Fruit fly (Drosophila melanogaster) whole organism, embryonic: ENCODE data around the gene CG12171.

Source experiments
- Atf3 ChIP-seq: fragments of 200-800 bp; sonication (Bioruptor generic); optimal IDR thresholded peaks from 3 replicates; lab custom pipeline; 2016; ENCODE audit warnings: missing biosample characterization, missing genetic modification characterization
- CG10267 ChIP-seq: fragments of 200-800 bp; sonication (Bioruptor generic); optimal IDR thresholded peaks from 2 replicates; lab custom pipeline; 2018; ENCODE audit warnings: missing biosample characterization, mild to moderate bottlenecking, missing genetic modification characterization, moderate library complexity
- CG10274 ChIP-seq: fragments of 200-800 bp; sonication (Bioruptor generic); optimal IDR thresholded peaks from 3 replicates; lab custom pipeline; 2017; ENCODE audit warnings: missing biosample characterization, mild to moderate bottlenecking, missing genetic modification characterization
- CG11247 ChIP-seq: fragments of 200-800 bp; sonication (Bioruptor generic); IDR thresholded peaks from 2 replicates; pipeline ENCODE4 v1.3.6; 2022; ENCODE audit warnings: missing biosample characterization, missing genetic modification characterization
- CG12744 ChIP-seq: fragments of 200-800 bp; sonication (Bioruptor generic); optimal IDR thresholded peaks from 2 replicates; lab custom pipeline; 2016; ENCODE audit warnings: missing biosample characterization, missing genetic modification characterization
- CG13624 ChIP-seq: fragments of 200-800 bp; sonication (Bioruptor generic); optimal IDR thresholded peaks from 2 replicates; lab custom pipeline; 2016; ENCODE audit warnings: missing biosample characterization, missing genetic modification characterization
- CG14667 ChIP-seq: fragments of 200-800 bp; sonication (Bioruptor generic); IDR thresholded peaks from 2 replicates; pipeline ENCODE4 v1.3.6; 2022; ENCODE audit warnings: missing biosample characterization, missing genetic modification characterization
- CG17361 ChIP-seq: fragments of 200-800 bp; sonication (Bioruptor generic); IDR thresholded peaks from 3 replicates; pipeline ENCODE4 v1.3.6; 2022; ENCODE audit warnings: missing biosample characterization, missing genetic modification characterization
- CG2678 ChIP-seq: fragments of 200-800 bp; sonication (Bioruptor generic); optimal IDR thresholded peaks from 3 replicates; lab custom pipeline; 2019; ENCODE audit warnings: missing biosample characterization, mild to moderate bottlenecking, missing genetic modification characterization, moderate library complexity
- CG2875 ChIP-seq: fragments of 200-800 bp; sonication (Bioruptor generic); optimal IDR thresholded peaks from 2 replicates; lab custom pipeline; 2017; ENCODE audit warnings: missing biosample characterization, mild to moderate bottlenecking, missing genetic modification characterization, missing genetic modification reagents
- CG2889 ChIP-seq: fragments of 200-800 bp; sonication (Bioruptor generic); IDR thresholded peaks from 3 replicates; pipeline ENCODE4 v1.3.6; 2022; ENCODE audit warnings: missing biosample characterization, missing genetic modification characterization
- CG33213 ChIP-seq: fragments of 200-800 bp; sonication (Bioruptor generic); optimal IDR thresholded peaks from 3 replicates; lab custom pipeline; 2016; ENCODE audit warnings: missing biosample characterization, missing genetic modification characterization
- CG34376 ChIP-seq: fragments of 200-800 bp; sonication (Bioruptor generic); optimal IDR thresholded peaks from 2 replicates; lab custom pipeline; 2018; ENCODE audit warnings: missing biosample characterization, mild to moderate bottlenecking, missing genetic modification characterization
- CG34422 ChIP-seq: fragments of 200-800 bp; sonication (Bioruptor generic); IDR thresholded peaks from 3 replicates; pipeline ENCODE4 v1.3.6; 2022; ENCODE audit warnings: missing biosample characterization, missing genetic modification characterization
- CG4730 ChIP-seq: fragments of 200-800 bp; sonication (Bioruptor generic); IDR thresholded peaks from 2 replicates; pipeline ENCODE4 v1.3.6; 2022; ENCODE audit warnings: missing biosample characterization, missing genetic modification characterization
- CG6175 ChIP-seq: fragments of 200-800 bp; sonication (Bioruptor generic); IDR thresholded peaks from 3 replicates; pipeline ENCODE4 v1.3.6; 2022; ENCODE audit warnings: missing biosample characterization, missing genetic modification characterization
- CG7928 ChIP-seq: fragments of 200-800 bp; sonication (Bioruptor generic); optimal IDR thresholded peaks from 2 replicates; lab custom pipeline; 2017; ENCODE audit warnings: missing biosample characterization, mild to moderate bottlenecking, missing genetic modification characterization
- CG7963 ChIP-seq: fragments of 200-800 bp; sonication (Bioruptor generic); IDR thresholded peaks from 3 replicates; pipeline ENCODE4 v1.3.6; 2022; ENCODE audit warnings: missing biosample characterization, missing genetic modification characterization; ENCODE audit not compliant: partially characterized antibody
- CG9609 ChIP-seq: fragments of 200-800 bp; sonication (Bioruptor generic); optimal IDR thresholded peaks from 3 replicates; lab custom pipeline; 2016; ENCODE audit warnings: missing biosample characterization, missing genetic modification characterization
- CG9727 ChIP-seq: fragments of 200-800 bp; sonication (Bioruptor generic); optimal IDR thresholded peaks from 3 replicates; lab custom pipeline; 2017; ENCODE audit warnings: missing biosample characterization, mild to moderate bottlenecking, missing genetic modification characterization
- D19A ChIP-seq: fragments of 200-800 bp; optimal IDR thresholded peaks from 3 replicates; lab custom pipeline; 2019; ENCODE audit warnings: missing biosample characterization, mild to moderate bottlenecking, missing genetic modification characterization, moderate library complexity
- Dip3 ChIP-seq: fragments of 200-800 bp; sonication (Bioruptor generic); optimal IDR thresholded peaks from 3 replicates; lab custom pipeline; 2016; ENCODE audit warnings: missing biosample characterization, missing genetic modification characterization
- Eip74EF ChIP-seq, 2 experiments: fragments of 200-800 bp in 1 of 2; fragments of >200 bp in 1 of 2; sonication (Bioruptor generic) in 1 of 2; optimal IDR thresholded peaks; 2 replicates each; lab custom pipeline; 2017 to 2019; ENCODE audit warnings: missing biosample characterization in 2 of 2, missing genetic modification characterization in 2 of 2, mild to moderate bottlenecking in 1 of 2, moderate library complexity in 1 of 2
- HHEX ChIP-seq: fragments of 200-800 bp; sonication (Bioruptor generic); optimal IDR thresholded peaks from 3 replicates; lab custom pipeline; 2017; ENCODE audit warnings: missing biosample characterization, mild to moderate bottlenecking, missing genetic modification characterization, missing genetic modification reagents
- Med ChIP-seq: fragments of 200-800 bp; sonication (Bioruptor generic); peaks from one replicate; lab custom pipeline; 2016; ENCODE audit warnings: missing biosample characterization, missing genetic modification characterization, mild to moderate bottlenecking, inconsistent platforms, moderate library complexity
- Pdp1 ChIP-seq, 2 experiments: fragments of 200-800 bp; sonication (Bioruptor generic); optimal IDR thresholded peaks; 3 replicates each; lab custom pipeline; 2016; ENCODE audit warnings: missing biosample characterization in 2 of 2, missing genetic modification characterization in 2 of 2, mild to moderate bottlenecking in 1 of 2, moderate library complexity in 1 of 2
- Trl ChIP-seq, 3 experiments: fragments of >200 bp in 2 of 3; fragments of 200-800 bp in 1 of 3; sonication (Bioruptor generic) in 1 of 3; optimal IDR thresholded peaks; 2 replicates in 1 of 3; 3 replicates in 2 of 3; lab custom pipeline; 2016 to 2017; ENCODE audit warnings: missing biosample characterization in 1 of 3, missing genetic modification characterization in 1 of 3
- Vsx1 ChIP-seq: fragments of 200-800 bp; sonication (Bioruptor generic); optimal IDR thresholded peaks from 2 replicates; lab custom pipeline; 2017; ENCODE audit warnings: missing biosample characterization, mild to moderate bottlenecking, missing genetic modification characterization, missing genetic modification reagents
- ab ChIP-seq: fragments of 200-800 bp; sonication (Bioruptor generic); optimal IDR thresholded peaks from 2 replicates; lab custom pipeline; 2016; ENCODE audit warnings: missing biosample characterization, missing genetic modification characterization
- cg ChIP-seq: fragments of 200-800 bp; sonication (Bioruptor generic); optimal IDR thresholded peaks from 3 replicates; lab custom pipeline; 2019; ENCODE audit warnings: missing biosample characterization, mild to moderate bottlenecking, missing genetic modification characterization, moderate library complexity
- exex ChIP-seq: fragments of 200-800 bp; sonication (Bioruptor generic); optimal IDR thresholded peaks from 4 replicates; lab custom pipeline; 2018; ENCODE audit warnings: missing biosample characterization, mild to moderate bottlenecking, missing genetic modification characterization, moderate library complexity
- fd64A ChIP-seq: fragments of 200-800 bp; sonication (Bioruptor generic); optimal IDR thresholded peaks from 3 replicates; lab custom pipeline; 2018; ENCODE audit warnings: missing biosample characterization, mild to moderate bottlenecking, missing genetic modification characterization
- knrl ChIP-seq: fragments of 200-800 bp; sonication (Bioruptor generic); IDR thresholded peaks from 3 replicates; pipeline ENCODE4 v1.3.6; 2022; ENCODE audit warnings: missing biosample characterization, missing genetic modification characterization; ENCODE audit not compliant: partially characterized antibody
- lab ChIP-seq: fragments of 200-800 bp; sonication (Bioruptor generic); optimal IDR thresholded peaks from 3 replicates; lab custom pipeline; 2017; ENCODE audit warnings: missing biosample characterization, missing genetic modification characterization, mild to moderate bottlenecking, moderate library complexity, missing genetic modification reagents
- lmd ChIP-seq: fragments of 200-800 bp; sonication (Bioruptor generic); IDR thresholded peaks from 2 replicates; pipeline ENCODE4 v1.3.6; 2022; ENCODE audit warnings: missing biosample characterization, missing genetic modification characterization
- mld ChIP-seq: fragments of 200-800 bp; sonication (Bioruptor generic); IDR thresholded peaks from 3 replicates; pipeline ENCODE4 v1.3.6; 2022; ENCODE audit warnings: missing biosample characterization, missing genetic modification characterization; ENCODE audit not compliant: partially characterized antibody
- pho ChIP-seq: fragments of 200-800 bp; sonication (Bioruptor generic); optimal IDR thresholded peaks from 2 replicates; lab custom pipeline; 2016; ENCODE audit warnings: missing biosample characterization, missing genetic modification characterization
- prd ChIP-seq, 3 experiments: fragments of >200 bp in 2 of 3; fragments of 200-800 bp in 1 of 3; sonication (Bioruptor generic) in 1 of 3; optimal IDR thresholded peaks in 2 of 3; IDR thresholded peaks in 1 of 3; 2 replicates in 2 of 3; 3 replicates in 1 of 3; pipeline versions ENCODE4 v1.3.6 to Lab custom; 2017 to 2022; ENCODE audit warnings: missing biosample characterization in 1 of 3, missing genetic modification characterization in 1 of 3
- sc ChIP-seq, 3 experiments: fragments of >200 bp in 2 of 3; fragments of 200-800 bp in 1 of 3; sonication (Bioruptor generic) in 1 of 3; optimal IDR thresholded peaks; 2 replicates in 2 of 3; 3 replicates in 1 of 3; lab custom pipeline; 2017; ENCODE audit warnings: mild to moderate bottlenecking in 1 of 3, missing biosample characterization in 1 of 3, missing genetic modification characterization in 1 of 3, missing genetic modification reagents in 1 of 3
- sens-2 ChIP-seq: fragments of 200-800 bp; sonication (Bioruptor generic); IDR thresholded peaks from 2 replicates; pipeline ENCODE4 v1.3.6; 2022; ENCODE audit warnings: missing biosample characterization, missing genetic modification characterization
- sob ChIP-seq: fragments of 200-800 bp; sonication (Bioruptor generic); IDR thresholded peaks from 2 replicates; pipeline ENCODE4 v1.3.6; 2022; ENCODE audit warnings: missing biosample characterization, missing genetic modification characterization
- stc ChIP-seq: fragments of 200-800 bp; sonication (Bioruptor generic); IDR thresholded peaks from 2 replicates; pipeline ENCODE4 v1.3.6; 2022; ENCODE audit warnings: missing biosample characterization, missing genetic modification characterization
- tin ChIP-seq: fragments of 200-800 bp; sonication (Bioruptor generic); optimal IDR thresholded peaks from 3 replicates; lab custom pipeline; 2016; ENCODE audit warnings: missing biosample characterization, missing genetic modification characterization
- tio ChIP-seq: fragments of 200-800 bp; sonication (Bioruptor generic); optimal IDR thresholded peaks from 2 replicates; lab custom pipeline; 2017; ENCODE audit warnings: missing biosample characterization, missing genetic modification characterization, inconsistent platforms
- yki ChIP-seq: fragments of >200 bp; optimal IDR thresholded peaks from 3 replicates; lab custom pipeline; 2018

CG12171 gene

dm6 chr3R:5654692-5655181, 21.3 kb downstream of the CG12171 start, which contains the start of the genes elm and MED27 (continued):
- TF ChIP-seq CG13624 (GFP tag; lab: Kevin White, UChicago) (peak; percentile 94), tio (no peak), CG6175 (peak; percentile 77; the same call in 2 of the 3 replicates), CG7963 (GFP tag; lab: Robert Waterston, UW) (peak; percentile 58; the same call in 1 of the 3 replicates), D19A (tag; lab: Kevin White, UChicago) (peak; percentile 81), CG9609 (GFP tag; lab: Kevin White, UChicago) (peak; percentile 91), Atf3 (GFP tag; lab: Kevin White, UChicago) (peak; percentile 87), HHEX (GFP tag; lab: Kevin White, UChicago) (peak; percentile 87), ab (GFP tag; lab: Kevin White, UChicago) (peak; percentile 80)
- TF ChIP-seq, all 482 proteins: peak for 443

- TF ChIP-seq Dip3 (GFP tag; lab: Kevin White, UChicago) (no peak), lab (GFP tag; lab: Kevin White, UChicago) (no peak), Trl (optimal IDR thresholded peaks at IDR 0.05; lab: Kevin White, UChicago) (no peak), Trl (GFP tag; optimal IDR thresholded peaks at IDR 0.05; lab: Kevin White, UChicago) (no peak), CG10267 (tag; lab: Kevin White, UChicago) (no peak), CG2678 (tag; lab: Kevin White, UChicago) (no peak), yki (lab: Kevin White, UChicago) (no peak), prd (optimal IDR thresholded peaks at IDR 0.05; lab: Kevin White, UChicago) (no peak), prd (GFP tag; IDR thresholded peaks at IDR 0.05; lab: Robert Waterston, UW) (peak; percentile 15; the same call in 1 of the 3 replicates), CG7928 (GFP tag; lab: Kevin White, UChicago) (no peak), sc (optimal IDR thresholded peaks at IDR 0.05; lab: Kevin White, UChicago) (no peak), sc (GFP tag; optimal IDR thresholded peaks at IDR 0.05; lab: Kevin White, UChicago) (no peak), Med (GFP tag; lab: Kevin White, UChicago) (peak; percentile 69), CG10274 (GFP tag; lab: Kevin White, UChicago) (peak; percentile 90), Vsx1 (GFP tag; lab: Kevin White, UChicago) (no peak), Pdp1 (GFP tag; optimal IDR thresholded peaks at IDR 0.05; lab: Kevin White, UChicago) (peak in 1 of 2 experiments; percentile 97), CG9727 (GFP tag; lab: Kevin White, UChicago) (no peak), knrl (GFP tag; lab: Robert Waterston, UW) (peak; percentile 36; the same call in 2 of the 3 replicates), CG33213 (GFP tag; lab: Kevin White, UChicago) (no peak), mld (peak; percentile 37; the same call in 1 of the 3 replicates), CG34376 (GFP tag; lab: Kevin White, UChicago) (peak; percentile 70), lmd (0 out of 2 replicates have a peak, but pooled peaks have one; percentile 4), pho (GFP tag; lab: Kevin White, UChicago) (no peak), exex (tag; lab: Kevin White, UChicago) (no peak), CG4730 (no peak), CG34422 (GFP tag; lab: Robert Waterston, UW) (peak; percentile 20; the same call in 1 of the 3 replicates), CG2875 (GFP tag; lab: Kevin White, UChicago) (no peak), CG2889 (no peak), stc (GFP tag; lab: Robert Waterston, UW) (no peak), CG14667 (no peak), tin (no peak), cg (peak; percentile 94), sob (GFP tag; lab: Robert Waterston, UW) (no peak), sens-2 (GFP tag; lab: Robert Waterston, UW) (no peak), CG11247 (no peak), CG17361 (GFP tag; lab: Robert Waterston, UW) (0 out of 3 replicates have a peak, but pooled peaks have one; percentile 16), fd64A (GFP tag; lab: Kevin White, UChicago) (no peak), Eip74EF (GFP tag; optimal IDR thresholded peaks at IDR 0.05; lab: Kevin White, UChicago) (peak in 1 of 2 experiments; percentile 15), CG12744 (GFP tag; lab: Kevin White, UChicago) (no peak)
Measured at dm6 chr3R:5658984-5659802, 25.8 kb downstream of the CG12171 start.
